Fruit fly (Drosophila melanogaster): ENCODE measurements around the gene CG17776.

Gene CG17776

DNA sequence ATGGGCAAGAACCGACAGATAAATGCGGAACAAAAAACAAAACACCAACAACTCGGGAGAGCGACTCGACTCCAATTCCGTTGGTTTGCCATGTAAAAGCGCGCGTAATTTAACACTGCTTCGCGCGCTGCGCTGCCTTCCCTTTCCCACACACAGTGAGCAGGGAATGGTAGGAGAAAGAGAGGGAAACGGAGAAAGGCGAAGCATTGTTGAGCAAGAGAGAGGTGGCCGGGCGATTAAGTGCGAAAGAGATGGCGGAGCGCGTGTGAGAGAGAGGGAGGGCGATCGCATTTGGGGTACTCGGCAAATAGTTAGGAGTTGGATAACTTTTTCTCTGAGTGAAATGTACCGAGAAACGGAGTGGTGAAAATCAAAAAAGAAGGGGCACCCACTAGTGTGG, 28.7 kb upstream of the CG17776 start (continued):
- no peak for TF ChIP-seq Bteb2 (GFP tag; optimal IDR thresholded peaks at IDR 0.05)
- TF ChIP-seq CG15073 (GFP tag; optimal IDR thresholded peaks at IDR 0.05) = no peak
- no peak for TF ChIP-seq CG10274 (GFP tag; optimal IDR thresholded peaks at IDR 0.05)
- TF ChIP-seq Rx (GFP tag; IDR thresholded peaks at IDR 0.05) = no peak
- TF ChIP-seq Abd-B (GFP tag; optimal IDR thresholded peaks at IDR 0.05) = no peak
- no peak for TF ChIP-seq grn (GFP tag; optimal IDR thresholded peaks at IDR 0.05)
- no peak for TF ChIP-seq dati (GFP tag; IDR thresholded peaks at IDR 0.05)
- no peak for TF ChIP-seq gt (GFP tag; IDR thresholded peaks at IDR 0.05)
- TF ChIP-seq CG32767 (GFP tag; IDR thresholded peaks at IDR 0.05) = no peak
- TF ChIP-seq repo (GFP tag; optimal IDR thresholded peaks at IDR 0.05) = no peak
- TF ChIP-seq slp2 (GFP tag; optimal IDR thresholded peaks at IDR 0.05) = no peak
- no peak for TF ChIP-seq CG7928 (GFP tag; optimal IDR thresholded peaks at IDR 0.05)
- no peak for TF ChIP-seq da (GFP tag; optimal IDR thresholded peaks at IDR 0.05)
- TF ChIP-seq zen (tag; optimal IDR thresholded peaks at IDR 0.05) = no peak
- TF ChIP-seq prd (optimal IDR thresholded peaks at IDR 0.05) = no peak
- TF ChIP-seq prd (GFP tag; IDR thresholded peaks at IDR 0.05) = no peak
- no peak for TF ChIP-seq CG31224 (GFP tag; IDR thresholded peaks at IDR 0.05)
- no peak for TF ChIP-seq CG5245 (GFP tag; optimal IDR thresholded peaks at IDR 0.05)
- TF ChIP-seq emc (GFP tag; optimal IDR thresholded peaks at IDR 0.05) = no peak
- TF ChIP-seq sr (GFP tag; IDR thresholded peaks at IDR 0.05) = no peak
- TF ChIP-seq Elba2 (GFP tag; optimal IDR thresholded peaks at IDR 0.05) = peak; percentile 28
- no peak for TF ChIP-seq cad (GFP tag; optimal IDR thresholded peaks at IDR 0.05)
- no peak for TF ChIP-seq CG12744 (GFP tag; optimal IDR thresholded peaks at IDR 0.05)
- TF ChIP-seq ftz-f1 (GFP tag; optimal IDR thresholded peaks at IDR 0.05) = no peak
- no peak for TF ChIP-seq otp (GFP tag; IDR thresholded peaks at IDR 0.05)
- no peak for TF ChIP-seq CG6791 (GFP tag; IDR thresholded peaks at IDR 0.05; ENCODE audit: partially characterized antibody)
- no peak for TF ChIP-seq CG9437 (GFP tag; optimal IDR thresholded peaks at IDR 0.05)
- no peak for TF ChIP-seq CG30403 (GFP tag; optimal IDR thresholded peaks at IDR 0.05)
- TF ChIP-seq dmrt99B (tag; optimal IDR thresholded peaks at IDR 0.05) = no peak
- no peak for TF ChIP-seq seq (GFP tag; IDR thresholded peaks at IDR 0.05)
- peak; percentile 50 for TF ChIP-seq CG15479 (GFP tag; optimal IDR thresholded peaks at IDR 0.05)
- no peak for TF ChIP-seq D19A (tag; optimal IDR thresholded peaks at IDR 0.05)
- TF ChIP-seq HmgD (GFP tag; optimal IDR thresholded peaks at IDR 0.05) = peak; percentile 52
- TF ChIP-seq CG10959 (GFP tag; IDR thresholded peaks at IDR 0.05) = no peak
- TF ChIP-seq Dek (tag; optimal IDR thresholded peaks at IDR 0.05) = no peak
- TF ChIP-seq nau (GFP tag; optimal IDR thresholded peaks at IDR 0.05) = no peak
- TF ChIP-seq zf30C (GFP tag; optimal IDR thresholded peaks at IDR 0.05) = peak; percentile 60
- TF ChIP-seq YL-1 (GFP tag; optimal IDR thresholded peaks at IDR 0.05) = peak; percentile 32
- no peak for TF ChIP-seq hb (GFP tag; IDR thresholded peaks at IDR 0.05; ENCODE audit: partially characterized antibody)
- no peak for TF ChIP-seq usp (GFP tag; optimal IDR thresholded peaks at IDR 0.05)
- no peak for TF ChIP-seq Neu2 (GFP tag; optimal IDR thresholded peaks at IDR 0.05; ENCODE audit: borderline replicate concordance)
- TF ChIP-seq CG1529 (GFP tag; optimal IDR thresholded peaks at IDR 0.05) = no peak
- no peak for TF ChIP-seq cwo (GFP tag; optimal IDR thresholded peaks at IDR 0.05)
- TF ChIP-seq nerfin-2 (GFP tag; IDR thresholded peaks at IDR 0.05; ENCODE audit: partially characterized antibody) = no peak
- TF ChIP-seq tna (GFP tag; IDR thresholded peaks at IDR 0.05; ENCODE audit: partially characterized antibody) = no peak
- no peak for TF ChIP-seq CG30431 (GFP tag; optimal IDR thresholded peaks at IDR 0.05)
- no peak for TF ChIP-seq NC2α (GFP tag; optimal IDR thresholded peaks at IDR 0.05)
- no peak for TF ChIP-seq CG12219 (GFP tag; optimal IDR thresholded peaks at IDR 0.05)
- TF ChIP-seq CG16779 (GFP tag; IDR thresholded peaks at IDR 0.05) = no peak
- no peak for TF ChIP-seq CG2116 (GFP tag; optimal IDR thresholded peaks at IDR 0.05)
- TF ChIP-seq CG10366 (GFP tag; IDR thresholded peaks at IDR 0.05) = no peak
- TF ChIP-seq CG17829 (tag; optimal IDR thresholded peaks at IDR 0.05) = peak; percentile 32
- TF ChIP-seq dm (GFP tag; optimal IDR thresholded peaks at IDR 0.05) = no peak
